Worm (Caenorhabditis elegans) whole organism, early embryonic: ENCODE results near the gene xdh-1.

ENCODE experiments used
- F13C5.2 ChIP-seq: sonication (generic microtip); optimal IDR thresholded peaks from 2 replicates; lab custom pipeline; 2017; ENCODE audit warnings: mild to moderate bottlenecking, missing genetic modification characterization, inconsistent platforms, missing compliant biosample characterization
- ama-1 ChIP-seq: fragments of 150-350 bp; optimal IDR thresholded peaks from 2 replicates; lab custom pipeline; 2014
- ceh-36 ChIP-seq: sonication (generic microtip); optimal IDR thresholded peaks from 2 replicates; lab custom pipeline; 2016; ENCODE audit warnings: missing genetic modification characterization, inconsistent platforms, missing compliant biosample characterization
- flt-1 ChIP-seq: fragments of 200-800 bp; sonication (Bioruptor generic); IDR thresholded peaks from 2 replicates; pipeline ENCODE4 v1.3.6; 2022; ENCODE audit warnings: missing genetic modification characterization, missing compliant biosample characterization
- hmg-4 ChIP-seq: fragments of 200-800 bp; sonication (Bioruptor generic); optimal IDR thresholded peaks from 2 replicates; lab custom pipeline; 2018; ENCODE audit warnings: mild to moderate bottlenecking, missing genetic modification characterization, missing compliant biosample characterization
- hnd-1 ChIP-seq: sonication (generic microtip); optimal IDR thresholded peaks from 2 replicates; lab custom pipeline; 2016; ENCODE audit warnings: missing genetic modification characterization, missing compliant biosample characterization
- pes-1 ChIP-seq: fragments of 200-800 bp; sonication (Bioruptor generic); IDR thresholded peaks from 2 replicates; pipeline ENCODE4 v1.3.6; 2022; ENCODE audit warnings: missing genetic modification reagents, missing genetic modification characterization, missing compliant biosample characterization
- sea-1 ChIP-seq: fragments of 200-800 bp; sonication (Bioruptor generic); conservative IDR thresholded peaks from 2 replicates; pipeline ENCODE4 v1.3.6; 2022; ENCODE audit warnings: missing genetic modification characterization, missing compliant biosample characterization
- tbx-11 ChIP-seq: fragments of 200-800 bp; sonication (Bioruptor generic); IDR thresholded peaks from 2 replicates; pipeline ENCODE4 v1.3.6; 2022; ENCODE audit warnings: missing genetic modification characterization, missing compliant biosample characterization

Gene xdh-1

DNA sequence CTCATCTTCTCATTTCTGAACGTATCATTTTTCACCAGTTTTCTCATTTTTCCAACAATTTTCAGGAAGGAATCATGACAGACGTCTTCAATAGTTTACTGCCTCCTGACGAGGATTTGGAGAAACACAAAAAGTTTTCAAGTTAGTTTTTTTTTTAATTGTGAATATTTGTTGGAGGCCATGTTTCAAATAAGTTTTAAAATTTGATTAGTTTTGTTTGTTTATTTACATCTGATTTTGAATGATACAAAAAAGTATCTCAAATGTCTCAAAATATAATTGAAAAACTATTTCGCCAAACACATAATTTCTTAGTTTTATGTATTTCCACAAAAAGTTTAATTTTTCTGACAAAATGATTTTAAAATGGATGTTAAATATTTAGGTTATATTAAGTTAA is 51.5 kb downstream of the xdh-1 start, which contains the start of gene ssu-2:
TSS of gene ssu-2 (plus strand) at position 59 of the 400 bp plus-strand sequence.
- TF ChIP-seq sea-1 (GFP tag; lab: Robert Waterston, UW) (no peak), ama-1 (lab: Kevin White, UChicago) (no peak), hmg-4 (no peak), flt-1 (GFP tag; lab: Robert Waterston, UW) (no peak), F13C5.2 (tag; lab: Kevin White, UChicago) (no peak), ceh-36 (tag; lab: Kevin White, UChicago) (no peak), pes-1 (GFP tag; lab: Robert Waterston, UW) (no peak)

ce11 chrIV:14356120-14356519 is 56.6 kb downstream of the xdh-1 start:
- no peak for TF ChIP-seq flt-1 (GFP tag; lab: Robert Waterston, UW)
- no peak for TF ChIP-seq sea-1 (GFP tag; lab: Robert Waterston, UW)
- TF ChIP-seq hnd-1 (tag; lab: Kevin White, UChicago) = no peak
- no peak for TF ChIP-seq tbx-11
